Fruit fly (Drosophila melanogaster) Kc167 (cell line): Measurements from ENCODE around the gene CG10616.

ENCODE experiments used
- Myc ChIP-seq: fragments of >200 bp; optimal IDR thresholded peaks from 2 replicates; lab custom pipeline; 2017; ENCODE audit warnings: missing external identifiers
- Sin3A ChIP-seq: fragments of >200 bp; optimal IDR thresholded peaks from 2 replicates; lab custom pipeline; 2018; ENCODE audit warnings: missing external identifiers
- h ChIP-seq: fragments of >200 bp; optimal IDR thresholded peaks from 3 replicates; lab custom pipeline; 2018; ENCODE audit warnings: missing external identifiers
- insv ChIP-seq: fragments of >200 bp; optimal IDR thresholded peaks from 3 replicates; lab custom pipeline; 2018; ENCODE audit warnings: missing external identifiers
- psq ChIP-seq: fragments of >200 bp; optimal IDR thresholded peaks from 2 replicates; lab custom pipeline; 2017; ENCODE audit warnings: missing external identifiers
- ttk ChIP-seq: sonication (Bioruptor generic); optimal IDR thresholded peaks from 2 replicates; lab custom pipeline; 2017; ENCODE audit warnings: missing external identifiers

Gene CG10616

dm6 chr3L:12471471-12471978 is at the start of gene CG10616:
CG10616 (plus strand) TSS chr3L:12471728.
- TF ChIP-seq insv (lab: Kevin White, UChicago) = no peak
- no peak for TF ChIP-seq Myc (lab: Kevin White, UChicago)
- no peak for TF ChIP-seq ttk (lab: Kevin White, UChicago)
- TF ChIP-seq Sin3A (lab: Kevin White, UChicago) = no peak
- no peak for TF ChIP-seq h (lab: Kevin White, UChicago)
- TF ChIP-seq psq = no peak

dm6 chr3L:12432392-12433012 is 39.0 kb upstream of the CG10616 start, which contains the start of gene toe:
toe (minus strand) TSS chr3L:12432668.
- no peak for TF ChIP-seq ttk (lab: Kevin White, UChicago)
- no peak for TF ChIP-seq psq
- TF ChIP-seq h (lab: Kevin White, UChicago) = no peak
- no peak for TF ChIP-seq Sin3A (lab: Kevin White, UChicago)
- TF ChIP-seq insv (lab: Kevin White, UChicago) = no peak
- no peak for TF ChIP-seq Myc (lab: Kevin White, UChicago)

dm6 chr3L:12433710-12434109 is 37.8 kb upstream of the CG10616 start:
- TF ChIP-seq psq (no peak), Myc (lab: Kevin White, UChicago) (no peak), Sin3A (lab: Kevin White, UChicago) (no peak), h (lab: Kevin White, UChicago) (no peak), insv (lab: Kevin White, UChicago) (no peak), ttk (lab: Kevin White, UChicago) (no peak)

- TF ChIP-seq Sin3A (lab: Kevin White, UChicago) (no peak), insv (lab: Kevin White, UChicago) (no peak), Myc (lab: Kevin White, UChicago) (no peak), h (lab: Kevin White, UChicago) (no peak), ttk (lab: Kevin White, UChicago) (no peak), psq (no peak)
Measured at dm6 chr3L:12434432-12434831, 37.1 kb upstream of the CG10616 start.

- TF ChIP-seq Sin3A (lab: Kevin White, UChicago) = no peak
Measured at dm6 chr3L:12442593-12442992, 28.9 kb upstream of the CG10616 start.

dm6 chr3L:12444040-12444439 is 27.5 kb upstream of the CG10616 start:
- TF ChIP-seq ttk (lab: Kevin White, UChicago) = no peak
- no peak for TF ChIP-seq psq
- no peak for TF ChIP-seq Myc (lab: Kevin White, UChicago)
- TF ChIP-seq h (lab: Kevin White, UChicago) = no peak

- TF ChIP-seq ttk (lab: Kevin White, UChicago) = no peak
- TF ChIP-seq insv (lab: Kevin White, UChicago) = no peak
- no peak for TF ChIP-seq Sin3A (lab: Kevin White, UChicago)
- TF ChIP-seq psq = no peak
- no peak for TF ChIP-seq Myc (lab: Kevin White, UChicago)
- no peak for TF ChIP-seq h (lab: Kevin White, UChicago)
Measured at dm6 chr3L:12447081-12447480, 24.4 kb upstream of the CG10616 start.

dm6 chr3L:12447501-12447900 is 24.0 kb upstream of the CG10616 start:
- no peak for TF ChIP-seq psq
- no peak for TF ChIP-seq h (lab: Kevin White, UChicago)
- TF ChIP-seq Myc (lab: Kevin White, UChicago) = no peak
- no peak for TF ChIP-seq insv (lab: Kevin White, UChicago)
- TF ChIP-seq Sin3A (lab: Kevin White, UChicago) = no peak
- TF ChIP-seq ttk (lab: Kevin White, UChicago) = no peak

- TF ChIP-seq Myc (lab: Kevin White, UChicago) (no peak), insv (lab: Kevin White, UChicago) (no peak), Sin3A (lab: Kevin White, UChicago) (no peak), psq (no peak), ttk (lab: Kevin White, UChicago) (no peak), h (lab: Kevin White, UChicago) (no peak)
Measured at dm6 chr3L:12453529-12453928, 18.0 kb upstream of the CG10616 start.

dm6 chr3L:12455034-12455433 is 16.5 kb upstream of the CG10616 start:
- TF ChIP-seq Sin3A (lab: Kevin White, UChicago) (no peak), psq (no peak), ttk (lab: Kevin White, UChicago) (no peak), h (lab: Kevin White, UChicago) (no peak), Myc (lab: Kevin White, UChicago) (no peak), insv (lab: Kevin White, UChicago) (no peak)

- TF ChIP-seq Sin3A (lab: Kevin White, UChicago) (no peak), Myc (lab: Kevin White, UChicago) (no peak), psq (no peak), insv (lab: Kevin White, UChicago) (no peak), ttk (lab: Kevin White, UChicago) (no peak), h (lab: Kevin White, UChicago) (no peak)
Measured at dm6 chr3L:12456916-12457662, 14.4 kb upstream of the CG10616 start.

dm6 chr3L:12461953-12462352 is 9.6 kb upstream of the CG10616 start:
- TF ChIP-seq h (lab: Kevin White, UChicago) (no peak), Sin3A (lab: Kevin White, UChicago) (no peak), psq (no peak), ttk (lab: Kevin White, UChicago) (no peak), insv (lab: Kevin White, UChicago) (no peak), Myc (lab: Kevin White, UChicago) (no peak)
